Worm (Caenorhabditis elegans) whole organism, young adult: Measurements from ENCODE around the gene rnp-4.

Source experiments
- ZK185.1 ChIP-seq: sonication (generic microtip); optimal IDR thresholded peaks from 2 replicates; lab custom pipeline; 2016; ENCODE audit warnings: mild to moderate bottlenecking, missing genetic modification characterization, missing compliant biosample characterization; ENCODE audit not compliant: poor library complexity, severe bottlenecking
- ama-1 ChIP-seq, 3 experiments: fragments of 150-350 bp in 1 of 3; sonication (generic microtip) in 2 of 3; optimal IDR thresholded peaks; 2 replicates each; lab custom pipeline; 2014 to 2018; ENCODE audit warnings: missing biosample characterization in 2 of 3, missing genetic modification characterization in 2 of 3, missing genetic modification reagents in 2 of 3
- ekl-4 ChIP-seq: fragments of 200-800 bp; sonication (Bioruptor generic); IDR thresholded peaks from 2 replicates; pipeline ENCODE4 v1.3.6; 2022; ENCODE audit warnings: missing genetic modification reagents, missing genetic modification characterization, missing compliant biosample characterization

DNA sequence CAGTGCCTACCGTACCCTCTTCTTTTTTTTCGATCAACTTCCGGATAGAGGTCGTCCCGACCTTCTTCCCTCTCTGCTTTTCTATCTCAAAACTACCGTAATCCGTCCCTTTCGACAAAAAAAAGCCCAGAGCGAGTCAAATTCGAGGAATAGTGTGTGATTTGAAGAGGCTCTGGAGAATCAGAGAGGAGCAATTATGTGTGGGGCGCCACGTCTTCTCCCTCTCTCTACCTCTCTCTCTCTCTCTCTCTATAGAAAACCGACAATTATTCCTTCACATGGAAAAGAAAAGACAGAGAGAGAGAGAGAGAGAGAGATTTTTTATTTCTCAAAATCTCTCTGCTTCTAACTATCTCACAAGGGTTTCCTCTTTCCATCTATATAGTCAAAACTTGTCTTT lies 50.5 kb downstream of the rnp-4 start:
- TF ChIP-seq ZK185.1 (tag; lab: Kevin White, UChicago) (no peak), ama-1 (optimal IDR thresholded peaks at IDR 0.05; lab: Kevin White, UChicago) (no peak), ama-1 (GFP tag; optimal IDR thresholded peaks at IDR 0.05; lab: Kevin White, UChicago) (no peak), ekl-4 (GFP tag; lab: Robert Waterston, UW) (no peak)
